Fruit fly (Drosophila melanogaster): ENCODE data around the gene dpr15.

The dpr15 gene

dm6 chr3R:12094588-12094987 is 63.8 kb downstream of the dpr15 start, which contains the start of gene dpr17:
TSS of gene dpr17 (plus strand) at chr3R:12094876.
- peak; percentile 94 for TF ChIP-seq pad (GFP tag; optimal IDR thresholded peaks at IDR 0.05)
- no peak for TF ChIP-seq Hr96 (GFP tag; optimal IDR thresholded peaks at IDR 0.05)

dm6 chr3R:12090549-12090948 is 67.8 kb downstream of the dpr15 start, which contains the start of gene ATP8B:
TSS of gene ATP8B (minus strand) at chr3R:12090612.
- peak; percentile 18 for TF ChIP-seq toe (GFP tag; optimal IDR thresholded peaks at IDR 0.05)
- TF ChIP-seq Crg-1 (GFP tag; optimal IDR thresholded peaks at IDR 0.05): no peak
- peak; percentile 45 for TF ChIP-seq bab1 (GFP tag; optimal IDR thresholded peaks at IDR 0.05)
- TF ChIP-seq CG7101 (tag; optimal IDR thresholded peaks at IDR 0.05): no peak
- TF ChIP-seq CG12768 (GFP tag; optimal IDR thresholded peaks at IDR 0.05): peak; percentile 15

Measured in whole organism, adult.